Worm (Caenorhabditis elegans) whole organism, dauer: ENCODE data around the gene D1044.1.

ENCODE experiments used
- unc-62 ChIP-seq: sonication (generic microtip); optimal IDR thresholded peaks from 2 replicates; lab custom pipeline; 2017; ENCODE audit warnings: missing biosample characterization, missing genetic modification reagents, missing genetic modification characterization

D1044.1 gene

ce11 chrIII:5543727-5544345, at the start of gene D1044.1:
TSS of gene D1044.1 (plus strand) at chrIII:5544295.
- no peak for TF ChIP-seq unc-62 (GFP tag; lab: Kevin White, UChicago)

- no peak for TF ChIP-seq unc-62 (GFP tag; lab: Kevin White, UChicago)
These were observed 48.9 kb upstream of the D1044.1 start, which contains the start of gene R02F2.8 for ce11 chrIII:5495168-5495567. TSS of gene R02F2.8 (minus strand) at chrIII:5495268.

ce11 chrIII:5498973-5499372, 45.1 kb upstream of the D1044.1 start, which contains the start of gene R02F2.9:
TSS of gene R02F2.9 (plus strand) at chrIII:5499190.
- TF ChIP-seq unc-62 (GFP tag; lab: Kevin White, UChicago) = no peak

ce11 chrIII:5499942-5500341, 44.2 kb upstream of the D1044.1 start:
- no peak for TF ChIP-seq unc-62 (GFP tag; lab: Kevin White, UChicago)

- no peak for TF ChIP-seq unc-62 (GFP tag; lab: Kevin White, UChicago)
These were observed 43.4 kb upstream of the D1044.1 start for ce11 chrIII:5500732-5501131.

DNA sequence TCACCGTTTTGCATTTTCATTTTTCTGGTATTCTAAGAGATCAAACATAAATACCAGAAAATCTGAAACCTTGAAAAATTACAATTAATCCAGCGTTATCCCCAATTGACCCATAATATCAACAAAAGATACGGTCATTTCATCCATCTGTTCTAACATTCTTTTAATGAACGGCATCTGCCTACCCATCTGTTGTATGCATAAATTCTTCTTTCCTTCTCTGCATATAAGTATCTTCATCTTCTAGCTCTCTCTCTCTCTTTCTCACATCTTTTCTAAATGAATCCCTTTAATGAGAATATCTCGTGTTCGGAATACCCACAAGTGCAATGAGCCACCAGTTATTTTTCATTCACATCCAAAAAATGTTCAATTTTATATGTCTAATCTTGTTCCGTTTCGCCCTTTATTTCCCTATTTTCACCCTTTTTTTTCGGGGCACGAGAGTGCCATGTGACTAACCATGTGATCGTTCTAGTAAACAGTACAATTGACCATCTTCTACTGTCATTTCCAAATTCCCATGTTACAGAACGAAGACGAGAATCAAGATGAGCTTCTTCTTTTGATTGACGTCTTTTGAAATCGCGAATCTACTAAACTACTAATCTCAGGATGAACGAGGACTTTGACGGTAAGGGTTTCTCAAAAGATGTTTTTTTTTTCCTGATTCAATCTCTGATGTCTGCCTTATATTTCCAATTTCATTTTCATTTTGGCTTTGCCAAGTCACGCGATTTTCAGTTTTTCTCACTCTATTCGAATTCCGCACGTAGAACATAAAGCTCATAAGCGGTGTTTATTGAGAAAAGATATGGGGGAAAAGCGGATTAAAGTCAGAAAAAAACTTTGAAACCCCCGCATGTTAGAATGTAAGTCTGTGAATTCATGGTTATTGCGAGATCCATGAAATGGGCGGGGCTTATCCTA, 42.5 kb upstream of the D1044.1 start, which contains the start of gene R02F2.1:
TSS of gene R02F2.1 (plus strand) at position 528 of the 930 bp plus-strand sequence.
- no peak for TF ChIP-seq unc-62 (GFP tag; lab: Kevin White, UChicago)

ce11 chrIII:5502915-5503575, 41.0 kb upstream of the D1044.1 start:
- no peak for TF ChIP-seq unc-62 (GFP tag; lab: Kevin White, UChicago)

- TF ChIP-seq unc-62 (GFP tag; lab: Kevin White, UChicago) = no peak
These were observed 40.4 kb upstream of the D1044.1 start for ce11 chrIII:5503669-5504068.

DNA sequence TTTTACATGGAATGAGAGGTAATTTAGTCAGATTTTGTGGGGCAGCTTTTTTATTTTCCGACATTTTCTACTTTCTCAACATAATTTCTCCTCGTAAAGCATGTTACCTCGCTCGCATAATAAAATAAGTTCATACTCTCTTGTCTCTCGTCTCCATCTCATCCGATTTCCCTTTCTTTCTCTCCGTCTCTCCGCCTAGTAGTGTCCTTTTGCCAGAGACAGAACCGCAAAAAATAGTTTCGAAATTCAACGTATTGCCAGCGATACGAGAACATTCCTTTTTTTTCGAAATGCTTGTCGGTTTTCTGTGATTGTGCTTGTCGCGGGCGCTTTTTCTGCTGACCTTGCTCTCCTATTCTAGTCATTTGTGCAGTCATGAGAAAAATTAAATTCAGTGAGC, 39.9 kb upstream of the D1044.1 start:
- no peak for TF ChIP-seq unc-62 (GFP tag; lab: Kevin White, UChicago)

- no peak for TF ChIP-seq unc-62 (GFP tag; lab: Kevin White, UChicago)
These were observed 39.2 kb upstream of the D1044.1 start for ce11 chrIII:5504725-5505473.

- no peak for TF ChIP-seq unc-62 (GFP tag; lab: Kevin White, UChicago)
These were observed 38.5 kb upstream of the D1044.1 start for ce11 chrIII:5505474-5506022.

ce11 chrIII:5506023-5506597, 38.0 kb upstream of the D1044.1 start:
- no peak for TF ChIP-seq unc-62 (GFP tag; lab: Kevin White, UChicago)

- TF ChIP-seq unc-62 (GFP tag; lab: Kevin White, UChicago) = no peak
These were observed 37.2 kb upstream of the D1044.1 start for ce11 chrIII:5506936-5507335.

DNA sequence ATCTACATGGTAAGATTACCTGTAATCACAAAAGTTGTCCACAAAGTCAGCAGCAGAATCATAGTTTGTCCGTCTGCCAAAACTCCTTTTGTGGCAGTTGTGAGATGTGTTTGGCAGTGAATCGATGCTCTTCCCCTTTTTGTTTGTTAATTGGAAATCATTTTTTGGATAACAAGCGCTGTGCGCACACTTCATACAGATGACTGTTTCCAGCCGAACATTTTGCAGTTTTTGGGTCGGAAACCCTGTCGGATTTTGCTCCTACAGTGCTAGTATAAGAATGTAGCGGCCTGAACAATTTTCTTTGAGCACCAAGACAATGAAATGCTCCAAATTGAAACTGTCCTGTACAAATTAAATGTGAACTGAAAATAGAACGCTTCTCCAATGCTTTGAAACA, 35.4 kb upstream of the D1044.1 start, which contains the start of gene D1044.7:
TSS of gene D1044.7 (minus strand) at position 101 of the 400 bp plus-strand sequence.
- TF ChIP-seq unc-62 (GFP tag; lab: Kevin White, UChicago) = no peak
